Worm (Caenorhabditis elegans) whole organism, L1 larva: Measurements from ENCODE around the gene twk-12.

ENCODE experiments used
- aha-1 ChIP-seq: fragments of 150-350 bp; optimal IDR thresholded peaks from 2 replicates; lab custom pipeline; 2014; ENCODE audit warnings: missing biosample characterization, missing genetic modification characterization
- ceh-63 ChIP-seq: fragments of 200-800 bp; sonication (Bioruptor generic); optimal IDR thresholded peaks from 2 replicates; lab custom pipeline; 2018; ENCODE audit warnings: mild to moderate bottlenecking, missing genetic modification characterization, missing compliant biosample characterization
- hpl-2 ChIP-seq: fragments of 150-350 bp; optimal IDR thresholded peaks from 2 replicates; lab custom pipeline; 2014; ENCODE audit warnings: missing biosample characterization, missing genetic modification reagents, missing genetic modification characterization
- nhr-237 ChIP-seq: fragments of 150-350 bp; optimal IDR thresholded peaks from 2 replicates; lab custom pipeline; 2014; ENCODE audit warnings: missing biosample characterization, missing genetic modification characterization
- nhr-28 ChIP-seq: fragments of 150-350 bp; optimal IDR thresholded peaks from 2 replicates; lab custom pipeline; 2014; ENCODE audit warnings: missing biosample characterization, missing genetic modification characterization
- nhr-71 ChIP-seq: sonication (generic microtip); optimal IDR thresholded peaks from 2 replicates; lab custom pipeline; 2016; ENCODE audit warnings: mild to moderate bottlenecking, missing genetic modification characterization, moderate library complexity, missing compliant biosample characterization
- nhr-76 ChIP-seq: sonication (generic microtip); optimal IDR thresholded peaks from 2 replicates; lab custom pipeline; 2017; ENCODE audit warnings: missing biosample characterization, missing genetic modification characterization
- snpc-4 ChIP-seq: fragments of 150-350 bp; optimal IDR thresholded peaks from 2 replicates; lab custom pipeline; 2014; ENCODE audit warnings: missing biosample characterization, missing genetic modification characterization
- unc-130 ChIP-seq: fragments of 150-350 bp; optimal IDR thresholded peaks from 2 replicates; lab custom pipeline; 2017; ENCODE audit warnings: missing biosample characterization, missing genetic modification characterization, inconsistent platforms
- unc-62 ChIP-seq: fragments of 150-350 bp; optimal IDR thresholded peaks from 2 replicates; lab custom pipeline; 2014; ENCODE audit warnings: missing biosample characterization, missing genetic modification reagents, missing genetic modification characterization
- zag-1 ChIP-seq: fragments of 150-350 bp; optimal IDR thresholded peaks from 2 replicates; lab custom pipeline; 2014; ENCODE audit warnings: missing biosample characterization, missing genetic modification characterization

DNA sequence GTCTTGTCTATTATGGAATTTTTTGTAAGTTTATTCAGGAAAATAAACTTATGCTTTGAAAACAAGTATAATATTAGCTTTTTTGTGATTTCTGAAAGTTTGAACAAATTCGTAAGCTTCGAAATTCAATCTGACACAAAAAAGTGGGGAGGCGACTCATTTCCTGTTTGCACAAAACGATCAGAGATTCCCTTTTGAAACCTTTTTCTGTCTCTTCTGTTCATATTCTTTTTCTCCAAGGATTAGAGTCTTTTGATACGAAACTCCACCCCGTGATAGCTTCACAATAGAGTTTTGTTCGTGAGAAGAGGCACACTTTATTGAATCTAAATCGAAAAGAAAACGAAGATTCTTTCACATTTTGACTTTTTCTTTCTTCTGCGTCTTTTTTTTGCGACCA is 26.4 kb upstream of the twk-12 start:
- TF ChIP-seq zag-1 (tag; lab: Kevin White, UChicago) (no peak), snpc-4 (tag; lab: Kevin White, UChicago) (no peak), nhr-237 (tag; lab: Kevin White, UChicago) (no peak), nhr-28 (tag; lab: Kevin White, UChicago) (no peak), aha-1 (tag; lab: Kevin White, UChicago) (no peak), nhr-71 (tag; lab: Kevin White, UChicago) (no peak), unc-130 (no peak), nhr-76 (no peak), hpl-2 (GFP tag; lab: Kevin White, UChicago) (no peak), unc-62 (GFP tag; lab: Kevin White, UChicago) (no peak), ceh-63 (no peak)
